Fruit fly (Drosophila melanogaster): ENCODE data around the gene ort.

Gene ort

DNA sequence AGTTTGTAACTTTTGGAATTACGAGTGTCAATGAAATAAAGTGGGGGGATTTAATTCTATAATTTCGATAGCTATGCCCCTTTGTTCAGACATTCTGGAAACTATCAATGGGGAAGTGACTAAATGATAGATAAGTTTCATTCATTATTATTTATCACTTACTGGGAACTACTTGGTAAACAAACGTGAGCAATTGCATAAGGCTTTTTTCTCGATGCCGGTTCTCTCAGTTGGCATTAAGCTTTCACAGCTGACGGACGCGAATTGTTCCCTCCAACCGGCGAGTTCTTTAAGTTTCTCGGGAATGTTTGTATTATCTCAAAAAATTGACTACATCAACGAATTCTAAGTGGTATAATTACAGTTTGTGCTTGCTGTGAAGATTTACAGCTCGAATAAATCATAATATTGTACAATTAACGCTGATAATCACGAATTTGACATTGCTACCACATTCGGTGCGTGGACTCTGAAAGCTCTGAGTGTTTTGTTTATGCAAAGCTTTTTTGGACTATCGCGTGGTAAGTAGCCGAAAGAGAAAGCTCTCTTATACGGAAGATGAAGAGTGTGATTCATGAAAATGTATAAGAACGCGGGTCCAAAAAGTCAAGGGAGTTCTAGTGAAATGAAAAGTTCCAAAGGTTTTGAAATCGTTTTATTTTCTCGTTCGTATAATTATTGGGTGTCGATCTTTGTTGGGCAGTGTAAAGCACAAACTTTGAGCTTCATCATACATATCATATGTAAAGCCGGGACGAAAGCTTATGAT, 11.9 kb downstream of the ort start, which contains the start of gene Naam (continued):
- TF ChIP-seq sr (GFP tag; IDR thresholded peaks at IDR 0.05) (peak; percentile 28; the same call in 1 of the 3 replicates), Hmx (GFP tag; optimal IDR thresholded peaks at IDR 0.05) (peak; percentile 45), Myb (GFP tag; optimal IDR thresholded peaks at IDR 0.05) (peak; percentile 57), sens (GFP tag) (peak; percentile 96), B-H1 (GFP tag; IDR thresholded peaks at IDR 0.05) (peak; percentile 46; the same call in 1 of the 3 replicates), scrt (GFP tag; optimal IDR thresholded peaks at IDR 0.05) (peak; percentile 80), Antp (GFP tag; optimal IDR thresholded peaks at IDR 0.05) (peak; percentile 82), CG17612 (GFP tag; IDR thresholded peaks at IDR 0.05) (0 out of 2 replicates have a peak, but pooled peaks have one; percentile 32), CG2889 (GFP tag; IDR thresholded peaks at IDR 0.05) (peak; percentile 53; the same call in 2 of the 3 replicates), so (GFP tag; IDR thresholded peaks at IDR 0.05) (peak; percentile 67; the same call in 1 of the 3 replicates), CG8089 (GFP tag; optimal IDR thresholded peaks at IDR 0.05) (peak; percentile 50), CG10267 (tag; optimal IDR thresholded peaks at IDR 0.05) (peak; percentile 57), slp2 (GFP tag; optimal IDR thresholded peaks at IDR 0.05) (peak; percentile 49), Doc2 (GFP tag; IDR thresholded peaks at IDR 0.05) (no peak), CG5953 (GFP tag; IDR thresholded peaks at IDR 0.05) (peak; percentile 74), chm (GFP tag; IDR thresholded peaks at IDR 0.05) (peak; percentile 73; the same call in 1 of the 2 replicates), CG32532 (GFP tag; IDR thresholded peaks at IDR 0.05) (peak; percentile 88), dimm (GFP tag; IDR thresholded peaks at IDR 0.05) (no peak), CG5245 (GFP tag; optimal IDR thresholded peaks at IDR 0.05) (peak; percentile 36), Taf1 (GFP tag; IDR thresholded peaks at IDR 0.05) (peak; percentile 56), MTF-1 (GFP tag; optimal IDR thresholded peaks at IDR 0.05; ENCODE audit: borderline replicate concordance) (peak; percentile 40), hb (GFP tag; IDR thresholded peaks at IDR 0.05; ENCODE audit: partially characterized antibody) (no peak), CG11504 (tag; optimal IDR thresholded peaks at IDR 0.05) (peak; percentile 76), pan (optimal IDR thresholded peaks at IDR 0.05) (no peak), pan (GFP tag; optimal IDR thresholded peaks at IDR 0.05 in 1 of 2, IDR thresholded peaks at IDR 0.05 in 1 of 2) (peak in 1 of 2 experiments; percentile 89), CG2129 (GFP tag; IDR thresholded peaks at IDR 0.05; ENCODE audit: partially characterized antibody) (no peak), sob (GFP tag; IDR thresholded peaks at IDR 0.05) (peak; percentile 82), CkIIα-i1 (GFP tag; IDR thresholded peaks at IDR 0.05) (no peak), CG14860 (GFP tag; IDR thresholded peaks at IDR 0.05; ENCODE audit: partially characterized antibody) (no peak), CG32767 (GFP tag; IDR thresholded peaks at IDR 0.05) (peak; percentile 70), ftz-f1 (GFP tag; optimal IDR thresholded peaks at IDR 0.05) (no peak), CG6175 (GFP tag; IDR thresholded peaks at IDR 0.05) (no peak), CG15601 (tag; optimal IDR thresholded peaks at IDR 0.05) (no peak), Optix (GFP tag; IDR thresholded peaks at IDR 0.05) (peak; percentile 64; the same call in 2 of the 3 replicates), slou (GFP tag; optimal IDR thresholded peaks at IDR 0.05) (no peak), CG6791 (GFP tag; IDR thresholded peaks at IDR 0.05; ENCODE audit: partially characterized antibody) (no peak), bowl (GFP tag; IDR thresholded peaks at IDR 0.05) (peak; percentile 36; the same call in 1 of the 2 replicates), en (GFP tag; optimal IDR thresholded peaks at IDR 0.05) (peak; percentile 66), CG17361 (GFP tag; IDR thresholded peaks at IDR 0.05) (peak; percentile 78), CG3281 (GFP tag; optimal IDR thresholded peaks at IDR 0.05) (peak; percentile 83), CG10147 (GFP tag; optimal IDR thresholded peaks at IDR 0.05) (peak; percentile 74), ATbp (GFP tag; optimal IDR thresholded peaks at IDR 0.05) (peak; percentile 80), lilli (GFP tag; optimal IDR thresholded peaks at IDR 0.05) (peak; percentile 92), nerfin-2 (GFP tag; IDR thresholded peaks at IDR 0.05; ENCODE audit: partially characterized antibody) (no peak), Hr51 (GFP tag; optimal IDR thresholded peaks at IDR 0.05) (peak; percentile 58 to 85), Elba2 (GFP tag; optimal IDR thresholded peaks at IDR 0.05) (no peak), sqz (GFP tag; optimal IDR thresholded peaks at IDR 0.05) (no peak), Side (GFP tag; optimal IDR thresholded peaks at IDR 0.05) (peak; percentile 76), CG11723 (GFP tag; optimal IDR thresholded peaks at IDR 0.05) (peak; percentile 50), ro (GFP tag; IDR thresholded peaks at IDR 0.05) (no peak)
